Worm (Caenorhabditis elegans): ENCODE measurements around the gene acox-1.5.

The acox-1.5 gene

ce11 chrIII:9619079-9619761, 27.2 kb upstream of the acox-1.5 start, which contains the start of gene hlh-11 (continued):
- no peak for TF ChIP-seq snpc-4 (GFP tag; optimal IDR thresholded peaks at IDR 0.05)
- peak; percentile 46 to 70 (median 64) for TF ChIP-seq snpc-4 (tag; optimal IDR thresholded peaks at IDR 0.05)
- no peak for TF ChIP-seq F49E8.2 (tag; optimal IDR thresholded peaks at IDR 0.05; ENCODE audit: insufficient read depth)
- peak; percentile 95 for TF ChIP-seq nhr-80 (tag; optimal IDR thresholded peaks at IDR 0.05)
- TF ChIP-seq ztf-18 (tag; optimal IDR thresholded peaks at IDR 0.05), result peak; percentile 68
- TF ChIP-seq hmg-1.2 (GFP tag; IDR thresholded peaks at IDR 0.05), result peak; percentile 88
- TF ChIP-seq ets-4 (GFP tag; optimal IDR thresholded peaks at IDR 0.05), result peak; percentile 13
- no peak for TF ChIP-seq Y79H2A.3 (GFP tag; conservative IDR thresholded peaks at IDR 0.05)
- no peak for TF ChIP-seq nhr-27 (tag; optimal IDR thresholded peaks at IDR 0.05)
- TF ChIP-seq lin-40 (tag; optimal IDR thresholded peaks at IDR 0.05), result peak; percentile 93
- TF ChIP-seq dpl-1 (GFP tag; optimal IDR thresholded peaks at IDR 0.05), result no peak
- no peak for TF ChIP-seq C17E4.6 (GFP tag; IDR thresholded peaks at IDR 0.05)
- TF ChIP-seq mes-4 (tag; optimal IDR thresholded peaks at IDR 0.05), result no peak
- peak; percentile 52 for TF ChIP-seq atf-7 (tag; optimal IDR thresholded peaks at IDR 0.05)
- peak; percentile 89 for TF ChIP-seq egrh-3 (GFP tag; IDR thresholded peaks at IDR 0.05)
- peak; percentile 23; the same call in 1 of the 2 replicates for TF ChIP-seq attf-3 (GFP tag; conservative IDR thresholded peaks at IDR 0.05)
- peak; percentile 69 for TF ChIP-seq gei-17 (GFP tag; optimal IDR thresholded peaks at IDR 0.05)
- peak; percentile 27; the same call in 1 of the 2 replicates for TF ChIP-seq rcor-1 (GFP tag; IDR thresholded peaks at IDR 0.05)
- peak; percentile 69 for TF ChIP-seq mcd-1 (GFP tag; IDR thresholded peaks at IDR 0.05)
- peak; percentile 20; the same call in 1 of the 2 replicates for TF ChIP-seq egl-44 (GFP tag; IDR thresholded peaks at IDR 0.05)
- TF ChIP-seq rpc-1 (optimal IDR thresholded peaks at IDR 0.05), result no peak
- no peak for TF ChIP-seq rpc-1 (tag; optimal IDR thresholded peaks at IDR 0.05)
- peak; percentile 92 for TF ChIP-seq ZK185.1 (tag; optimal IDR thresholded peaks at IDR 0.05; ENCODE audit: poor library complexity, severe bottlenecking)
- TF ChIP-seq lsy-27 (tag; optimal IDR thresholded peaks at IDR 0.05; ENCODE audit: borderline replicate concordance, insufficient read depth), result no peak
- TF ChIP-seq rec-8 (tag; optimal IDR thresholded peaks at IDR 0.05), result no peak
- no peak for TF ChIP-seq fkh-3 (tag; optimal IDR thresholded peaks at IDR 0.05)
- 0 out of 2 replicates have a peak, but pooled peaks have one; percentile 16 for TF ChIP-seq let-526 (GFP tag; IDR thresholded peaks at IDR 0.05)
- peak; percentile 55 for TF ChIP-seq repo-1 (tag; optimal IDR thresholded peaks at IDR 0.05)
- TF ChIP-seq attf-5 (GFP tag; optimal IDR thresholded peaks at IDR 0.05), result peak; percentile 92
- TF ChIP-seq let-607 (tag; optimal IDR thresholded peaks at IDR 0.05), result peak; percentile 16 to 68
- TF ChIP-seq ztf-3 (GFP tag; optimal IDR thresholded peaks at IDR 0.05), result peak; percentile 33

- TF ChIP-seq nfyb-1 (GFP tag; IDR thresholded peaks at IDR 0.05) (peak; percentile 75; the same call in 1 of the 2 replicates), ceh-27 (GFP tag; optimal IDR thresholded peaks at IDR 0.05) (peak; percentile 3), ets-4 (GFP tag; optimal IDR thresholded peaks at IDR 0.05) (no peak), lin-54 (GFP tag; optimal IDR thresholded peaks at IDR 0.05) (no peak), ztf-26 (tag; optimal IDR thresholded peaks at IDR 0.05) (no peak), rec-8 (tag; optimal IDR thresholded peaks at IDR 0.05) (no peak), ztf-6 (GFP tag; IDR thresholded peaks at IDR 0.05) (no peak)
Observed at ce11 chrIII:9617599-9618262, 25.7 kb upstream of the acox-1.5 start.
